Fruit fly (Drosophila melanogaster) whole organism, pupa: ENCODE data around the gene MED6.

ENCODE experiments used
- CG10348 ChIP-seq: fragments of 200-800 bp; sonication (Bioruptor generic); IDR thresholded peaks from 2 replicates; pipeline ENCODE4 v1.3.6; 2022; ENCODE audit warnings: missing biosample characterization, missing genetic modification characterization
- CG12605 ChIP-seq: fragments of 200-800 bp; sonication (Bioruptor generic); IDR thresholded peaks from 2 replicates; pipeline ENCODE4 v1.3.6; 2022; ENCODE audit warnings: missing biosample characterization, missing genetic modification characterization
- CG13204 ChIP-seq: fragments of 200-800 bp; sonication (Bioruptor generic); optimal IDR thresholded peaks from 2 replicates; lab custom pipeline; 2018; ENCODE audit warnings: missing biosample characterization, mild to moderate bottlenecking, missing genetic modification characterization, moderate library complexity
- CG14655 ChIP-seq: fragments of 200-800 bp; sonication (Bioruptor generic); optimal IDR thresholded peaks from 3 replicates; lab custom pipeline; 2017; ENCODE audit warnings: mild to moderate bottlenecking, missing biosample characterization, missing genetic modification reagents, missing genetic modification characterization
- CG15710 ChIP-seq: fragments of 200-800 bp; sonication (Bioruptor generic); optimal IDR thresholded peaks from 2 replicates; lab custom pipeline; 2018; ENCODE audit warnings: missing biosample characterization, mild to moderate bottlenecking, missing genetic modification characterization, moderate library complexity
- CG8159 ChIP-seq: fragments of 200-800 bp; sonication (Bioruptor generic); optimal IDR thresholded peaks from 3 replicates; lab custom pipeline; 2018; ENCODE audit warnings: missing biosample characterization, mild to moderate bottlenecking, missing genetic modification characterization, moderate library complexity
- CG8301 ChIP-seq: fragments of 200-800 bp; sonication (Bioruptor generic); optimal IDR thresholded peaks from 2 replicates; lab custom pipeline; 2018; ENCODE audit warnings: missing biosample characterization, mild to moderate bottlenecking, missing genetic modification characterization
- CG9948 ChIP-seq: fragments of 200-800 bp; sonication (Bioruptor generic); optimal IDR thresholded peaks from 2 replicates; lab custom pipeline; 2018; ENCODE audit warnings: missing biosample characterization, mild to moderate bottlenecking, missing genetic modification characterization, moderate library complexity
- EcR ChIP-seq: fragments of 200-800 bp; sonication (Bioruptor generic); optimal IDR thresholded peaks from 3 replicates; lab custom pipeline; 2019; ENCODE audit warnings: missing biosample characterization, missing genetic modification characterization, mild to moderate bottlenecking, moderate library complexity, missing genetic modification reagents
- Ets98B ChIP-seq: fragments of 200-800 bp; sonication (Bioruptor generic); IDR thresholded peaks from 2 replicates; pipeline ENCODE4 v1.3.6; 2022; ENCODE audit warnings: missing biosample characterization, missing genetic modification characterization
- Pif1B ChIP-seq: fragments of 200-800 bp; sonication (Bioruptor generic); optimal IDR thresholded peaks from 3 replicates; lab custom pipeline; 2016; ENCODE audit warnings: missing biosample characterization, missing genetic modification characterization
- Snoo ChIP-seq: fragments of 200-800 bp; sonication (Bioruptor generic); optimal IDR thresholded peaks from 3 replicates; lab custom pipeline; 2017; ENCODE audit warnings: missing biosample characterization, mild to moderate bottlenecking, missing genetic modification characterization, inconsistent platforms

- TF ChIP-seq CG14655 (GFP tag; lab: Kevin White, UChicago) (no peak), Snoo (no peak), CG8159 (no peak), CG13204 (GFP tag; lab: Kevin White, UChicago) (no peak), Ets98B (peak; percentile 11; the same call in 1 of the 2 replicates), CG10348 (GFP tag; lab: Robert Waterston, UW) (no peak), CG8301 (tag; lab: Kevin White, UChicago) (no peak), CG12605 (GFP tag; lab: Robert Waterston, UW) (no peak), EcR (no peak), CG15710 (no peak), Pif1B (GFP tag; lab: Kevin White, UChicago) (no peak), CG9948 (tag; lab: Kevin White, UChicago) (no peak)
Observed at dm6 chr3R:9784341-9785062, 15.7 kb upstream of the MED6 start, which contains the start of the genes MtnA and CG8500.
